Worm (Caenorhabditis elegans) whole organism, young adult: ENCODE results near the gene F35D11.4.

Experiments used
- B0336.3 ChIP-seq: fragments of 200-800 bp; sonication (Bioruptor generic); IDR thresholded peaks from 2 replicates; pipeline ENCODE4 v1.3.6; 2022; ENCODE audit warnings: missing genetic modification characterization, missing compliant biosample characterization
- D2030.7 ChIP-seq: fragments of 200-800 bp; sonication (Bioruptor generic); IDR thresholded peaks from 2 replicates; pipeline ENCODE4 v1.3.6; 2022; ENCODE audit warnings: missing genetic modification reagents, missing genetic modification characterization, missing compliant biosample characterization
- F37B4.10 ChIP-seq: fragments of 200-800 bp; sonication (Bioruptor generic); IDR thresholded peaks from 2 replicates; pipeline ENCODE4 v1.3.6; 2022; ENCODE audit warnings: missing genetic modification characterization, missing compliant biosample characterization
- Y67H2A.10 ChIP-seq: fragments of 200-800 bp; sonication (Bioruptor generic); conservative IDR thresholded peaks from 2 replicates; pipeline ENCODE4 v1.3.6; 2022; ENCODE audit warnings: missing genetic modification reagents, missing genetic modification characterization, missing compliant biosample characterization
- akir-1 ChIP-seq: fragments of 200-800 bp; sonication (Bioruptor generic); optimal IDR thresholded peaks from 2 replicates; lab custom pipeline; 2018; ENCODE audit warnings: mild to moderate bottlenecking, missing genetic modification characterization, moderate library complexity, missing compliant biosample characterization
- ama-1 ChIP-seq, 3 experiments: fragments of 150-350 bp in 1 of 3; sonication (generic microtip) in 2 of 3; optimal IDR thresholded peaks; 2 replicates each; lab custom pipeline; 2014 to 2018; ENCODE audit warnings: missing biosample characterization in 2 of 3, missing genetic modification characterization in 2 of 3, missing genetic modification reagents in 2 of 3
- attf-3 ChIP-seq: fragments of 200-800 bp; sonication (Bioruptor generic); conservative IDR thresholded peaks from 2 replicates; pipeline ENCODE4 v1.3.6; 2022; ENCODE audit warnings: missing genetic modification reagents, missing genetic modification characterization, missing compliant biosample characterization
- bed-2 ChIP-seq: fragments of 200-800 bp; sonication (Bioruptor generic); IDR thresholded peaks from 2 replicates; pipeline ENCODE4 v1.3.6; 2022; ENCODE audit warnings: missing genetic modification reagents, missing genetic modification characterization, missing compliant biosample characterization
- ccch-3 ChIP-seq: fragments of 200-800 bp; sonication (Bioruptor generic); optimal IDR thresholded peaks from 2 replicates; lab custom pipeline; 2018; ENCODE audit warnings: mild to moderate bottlenecking, missing genetic modification characterization, missing compliant biosample characterization
- ceh-40 ChIP-seq: fragments of 200-800 bp; sonication (Bioruptor generic); IDR thresholded peaks from 2 replicates; pipeline ENCODE4 v1.3.6; 2022; ENCODE audit warnings: missing genetic modification characterization, missing compliant biosample characterization
- ceh-58 ChIP-seq: fragments of 200-800 bp; sonication (Bioruptor generic); IDR thresholded peaks from 2 replicates; pipeline ENCODE4 v1.3.6; 2022; ENCODE audit warnings: missing genetic modification characterization, missing compliant biosample characterization
- ceh-79 ChIP-seq: sonication (generic microtip); optimal IDR thresholded peaks from 2 replicates; lab custom pipeline; 2017; ENCODE audit warnings: mild to moderate bottlenecking, missing genetic modification characterization, missing compliant biosample characterization
- dpff-1 ChIP-seq: sonication (generic microtip); optimal IDR thresholded peaks from 2 replicates; lab custom pipeline; 2017; ENCODE audit warnings: mild to moderate bottlenecking, missing genetic modification characterization, missing compliant biosample characterization
- efl-1 ChIP-seq: fragments of 150-350 bp; optimal IDR thresholded peaks from 2 replicates; lab custom pipeline; 2014; ENCODE audit warnings: missing biosample characterization, missing genetic modification reagents, missing genetic modification characterization
- egl-18 ChIP-seq: fragments of 200-800 bp; sonication (Bioruptor generic); IDR thresholded peaks from 2 replicates; pipeline ENCODE4 v1.3.6; 2022; ENCODE audit warnings: missing genetic modification reagents, missing genetic modification characterization, missing compliant biosample characterization
- ekl-4 ChIP-seq: fragments of 200-800 bp; sonication (Bioruptor generic); IDR thresholded peaks from 2 replicates; pipeline ENCODE4 v1.3.6; 2022; ENCODE audit warnings: missing genetic modification reagents, missing genetic modification characterization, missing compliant biosample characterization
- fkh-3 ChIP-seq: sonication (generic microtip); optimal IDR thresholded peaks from 2 replicates; lab custom pipeline; 2016; ENCODE audit warnings: mild to moderate bottlenecking, missing genetic modification characterization, missing compliant biosample characterization
- hmg-1.2 ChIP-seq: fragments of 200-800 bp; sonication (Bioruptor generic); IDR thresholded peaks from 2 replicates; pipeline ENCODE4 v1.3.6; 2022; ENCODE audit warnings: missing genetic modification reagents, missing genetic modification characterization, missing compliant biosample characterization
- hmg-20 ChIP-seq: fragments of 200-800 bp; sonication (Bioruptor generic); IDR thresholded peaks from 2 replicates; pipeline ENCODE4 v1.3.6; 2022; ENCODE audit warnings: missing genetic modification reagents, missing genetic modification characterization, missing compliant biosample characterization
- hrde-1 ChIP-seq: sonication (generic microtip); optimal IDR thresholded peaks from 2 replicates; lab custom pipeline; 2016; ENCODE audit warnings: missing genetic modification characterization, mild to moderate bottlenecking, missing compliant biosample characterization, moderate library complexity, missing genotype, missing genetic modification reagents, borderline replicate concordance
- lag-1 ChIP-seq: fragments of 200-800 bp; sonication (Bioruptor generic); IDR thresholded peaks from 2 replicates; pipeline ENCODE4 v1.3.6; 2022; ENCODE audit warnings: missing genetic modification reagents, missing genetic modification characterization, missing compliant biosample characterization
- lsl-1 ChIP-seq: fragments of 200-800 bp; sonication (Bioruptor generic); optimal IDR thresholded peaks from 2 replicates; lab custom pipeline; 2018; ENCODE audit warnings: mild to moderate bottlenecking, missing genetic modification characterization, moderate library complexity, missing compliant biosample characterization
- mel-28 ChIP-seq: sonication (generic microtip); optimal IDR thresholded peaks from 2 replicates; lab custom pipeline; 2016; ENCODE audit warnings: borderline replicate concordance, mild to moderate bottlenecking, missing genetic modification characterization, missing compliant biosample characterization
- mxl-1 ChIP-seq: sonication (generic microtip); optimal IDR thresholded peaks from 2 replicates; lab custom pipeline; 2016; ENCODE audit warnings: missing genetic modification characterization, missing compliant biosample characterization
- nfya-1 ChIP-seq: sonication (generic microtip); optimal IDR thresholded peaks from 2 replicates; lab custom pipeline; 2017; ENCODE audit warnings: antibody characterized with exemption, missing compliant biosample characterization, missing genetic modification characterization, borderline replicate concordance; ENCODE audit not compliant: insufficient read depth
- nfyb-1 ChIP-seq: fragments of 200-800 bp; sonication (Bioruptor generic); IDR thresholded peaks from 2 replicates; pipeline ENCODE4 v1.3.6; 2022; ENCODE audit warnings: missing genetic modification reagents, missing genetic modification characterization, missing compliant biosample characterization
- nhr-80 ChIP-seq: sonication (generic microtip); optimal IDR thresholded peaks from 2 replicates; lab custom pipeline; 2016; ENCODE audit warnings: missing genetic modification characterization, missing compliant biosample characterization
- nhr-90 ChIP-seq: sonication (generic microtip); optimal IDR thresholded peaks from 2 replicates; lab custom pipeline; 2016; ENCODE audit warnings: missing genotype, mild to moderate bottlenecking, missing genetic modification characterization, missing compliant biosample characterization
- pbrm-1 ChIP-seq: fragments of 200-800 bp; sonication (Bioruptor generic); IDR thresholded peaks from 2 replicates; pipeline ENCODE4 v1.3.6; 2022; ENCODE audit warnings: missing genetic modification reagents, missing genetic modification characterization, missing compliant biosample characterization
- pha-4 ChIP-seq: fragments of 150-350 bp; sonication (generic microtip); optimal IDR thresholded peaks from 2 replicates; lab custom pipeline; 2014; ENCODE audit warnings: missing biosample characterization, missing genetic modification reagents, missing genetic modification characterization
- snpc-4 ChIP-seq, 5 experiments: fragments of 150-350 bp in 1 of 5; sonication (generic microtip) in 4 of 5; optimal IDR thresholded peaks; 2 replicates each; lab custom pipeline; 2014 to 2018; ENCODE audit warnings: missing genetic modification characterization in 5 of 5, missing biosample characterization in 3 of 5, antibody characterized with exemption in 2 of 5, mild to moderate bottlenecking in 2 of 5, missing compliant biosample characterization in 2 of 5, missing genotype in 2 of 5, moderate library complexity in 2 of 5, missing genetic modification reagents in 1 of 5
- sptf-2 ChIP-seq: fragments of 200-800 bp; sonication (Bioruptor generic); optimal IDR thresholded peaks from 2 replicates; lab custom pipeline; 2018; ENCODE audit warnings: mild to moderate bottlenecking, missing genetic modification characterization, missing compliant biosample characterization
- tbx-9 ChIP-seq: sonication (generic microtip); optimal IDR thresholded peaks from 2 replicates; lab custom pipeline; 2016; ENCODE audit warnings: borderline replicate concordance, missing genetic modification characterization, inconsistent platforms, missing compliant biosample characterization
- unc-130 ChIP-seq: sonication (generic microtip); optimal IDR thresholded peaks from 2 replicates; lab custom pipeline; 2016; ENCODE audit warnings: missing genetic modification reagents, missing genetic modification characterization, missing compliant biosample characterization
- ztf-18 ChIP-seq: sonication (generic microtip); optimal IDR thresholded peaks from 2 replicates; lab custom pipeline; 2016; ENCODE audit warnings: missing genotype, mild to moderate bottlenecking, missing genetic modification characterization, missing compliant biosample characterization
- ztf-26 ChIP-seq: sonication (generic microtip); optimal IDR thresholded peaks from 2 replicates; lab custom pipeline; 2017; ENCODE audit warnings: missing genetic modification characterization, missing compliant biosample characterization
- ztf-3 ChIP-seq: fragments of 200-800 bp; sonication (Bioruptor generic); optimal IDR thresholded peaks from 2 replicates; lab custom pipeline; 2018; ENCODE audit warnings: mild to moderate bottlenecking, missing genetic modification characterization, missing compliant biosample characterization

F35D11.4 gene

ce11 chrII:4617990-4618389 lies 14.8 kb downstream of the F35D11.4 start, which contains the start of gene clec-137:
TSS of gene clec-137 (minus strand) at chrII:4618090.
- TF ChIP-seq ccch-3 (GFP tag; lab: Kevin White, UChicago): no peak

ce11 chrII:4619700-4620099 lies 16.5 kb downstream of the F35D11.4 start, which contains the start of gene clec-138:
TSS of gene clec-138 (minus strand) at chrII:4619800.
- TF ChIP-seq hmg-1.2 (GFP tag; lab: Robert Waterston, UW) (no peak), nfya-1 (no peak), pbrm-1 (GFP tag; lab: Robert Waterston, UW) (no peak), akir-1 (GFP tag; lab: Kevin White, UChicago) (no peak), B0336.3 (GFP tag; lab: Robert Waterston, UW) (no peak), ceh-58 (GFP tag; lab: Robert Waterston, UW) (no peak), ztf-3 (GFP tag; lab: Kevin White, UChicago) (no peak), hrde-1 (tag; lab: Kevin White, UChicago) (no peak), F37B4.10 (GFP tag; lab: Robert Waterston, UW) (no peak), nhr-90 (tag; lab: Kevin White, UChicago) (no peak), pha-4 (no peak), dpff-1 (tag; lab: Kevin White, UChicago) (no peak), ztf-18 (no peak), unc-130 (GFP tag; lab: Kevin White, UChicago) (no peak), mxl-1 (tag; lab: Kevin White, UChicago) (no peak), snpc-4 (GFP tag; optimal IDR thresholded peaks at IDR 0.05; lab: Kevin White, UChicago) (no peak), snpc-4 (tag; optimal IDR thresholded peaks at IDR 0.05; lab: Kevin White, UChicago) (no peak), fkh-3 (tag; lab: Kevin White, UChicago) (no peak), nhr-80 (tag; lab: Kevin White, UChicago) (no peak)

ce11 chrII:4621650-4622049 lies 18.4 kb downstream of the F35D11.4 start, which contains the start of gene clec-139:
TSS of gene clec-139 (minus strand) at chrII:4621750.
- TF ChIP-seq bed-2 (no peak), dpff-1 (tag; lab: Kevin White, UChicago) (no peak), ekl-4 (GFP tag; lab: Robert Waterston, UW) (no peak), ccch-3 (GFP tag; lab: Kevin White, UChicago) (no peak), efl-1 (GFP tag; lab: Kevin White, UChicago) (no peak), mel-28 (tag; lab: Kevin White, UChicago) (no peak)

ce11 chrII:4626606-4627005 lies 23.4 kb downstream of the F35D11.4 start, which contains the start of gene F35D11.1:
TSS of gene F35D11.1 (plus strand) at chrII:4626906.
- TF ChIP-seq hmg-20 (GFP tag; lab: Robert Waterston, UW) (no peak), nhr-90 (tag; lab: Kevin White, UChicago) (no peak), ama-1 (optimal IDR thresholded peaks at IDR 0.05; lab: Kevin White, UChicago) (no peak), ama-1 (GFP tag; optimal IDR thresholded peaks at IDR 0.05; lab: Kevin White, UChicago) (no peak), ceh-40 (GFP tag; lab: Robert Waterston, UW) (no peak), ztf-26 (tag; lab: Kevin White, UChicago) (no peak), D2030.7 (no peak), tbx-9 (tag; lab: Kevin White, UChicago) (no peak), sptf-2 (GFP tag; lab: Kevin White, UChicago) (no peak), lag-1 (GFP tag; lab: Robert Waterston, UW) (no peak), attf-3 (GFP tag; lab: Robert Waterston, UW) (no peak), egl-18 (GFP tag; lab: Robert Waterston, UW) (no peak), lsl-1 (GFP tag; lab: Kevin White, UChicago) (no peak), Y67H2A.10 (GFP tag; lab: Robert Waterston, UW) (no peak), nfyb-1 (no peak), ceh-79 (tag; lab: Kevin White, UChicago) (no peak)
- TF ChIP-seq, all 124 proteins: peak for 0
